Worm (Caenorhabditis elegans) whole organism, young adult: Measurements from ENCODE around the gene F36H5.4.
A peak's percentile ranks its signal among the peaks of the same experiment; 100 is the strongest.

Experiments
- C06A6.2 ChIP-seq: fragments of 200-800 bp; sonication (Bioruptor generic); conservative IDR thresholded peaks from 2 replicates; pipeline ENCODE4 v1.3.6; 2022; ENCODE audit warnings: missing genetic modification characterization, missing compliant biosample characterization
- F57C9.4 ChIP-seq: sonication (generic microtip); optimal IDR thresholded peaks from 2 replicates; lab custom pipeline; 2017; ENCODE audit warnings: mild to moderate bottlenecking, missing genetic modification characterization, missing compliant biosample characterization
- Y53F4B.3 ChIP-seq: fragments of 200-800 bp; sonication (Bioruptor generic); IDR thresholded peaks from 2 replicates; pipeline ENCODE4 v1.3.6; 2022; ENCODE audit warnings: missing genetic modification reagents, missing genetic modification characterization, missing compliant biosample characterization
- Y53G8AR.9 ChIP-seq: fragments of 200-800 bp; sonication (Bioruptor generic); conservative IDR thresholded peaks from 2 replicates; pipeline ENCODE4 v1.3.6; 2022; ENCODE audit warnings: missing genetic modification reagents, missing genetic modification characterization, missing compliant biosample characterization
- Y67H2A.10 ChIP-seq: fragments of 200-800 bp; sonication (Bioruptor generic); conservative IDR thresholded peaks from 2 replicates; pipeline ENCODE4 v1.3.6; 2022; ENCODE audit warnings: missing genetic modification reagents, missing genetic modification characterization, missing compliant biosample characterization
- ama-1 ChIP-seq, 3 experiments: fragments of 150-350 bp in 1 of 3; sonication (generic microtip) in 2 of 3; optimal IDR thresholded peaks; 2 replicates each; lab custom pipeline; 2014 to 2018; ENCODE audit warnings: missing biosample characterization in 2 of 3, missing genetic modification characterization in 2 of 3, missing genetic modification reagents in 2 of 3
- aptf-2 ChIP-seq: fragments of 200-800 bp; sonication (Bioruptor generic); conservative IDR thresholded peaks from 2 replicates; pipeline ENCODE4 v1.3.6; 2022; ENCODE audit warnings: missing genetic modification reagents, missing genetic modification characterization, missing compliant biosample characterization
- bed-2 ChIP-seq: fragments of 200-800 bp; sonication (Bioruptor generic); IDR thresholded peaks from 2 replicates; pipeline ENCODE4 v1.3.6; 2022; ENCODE audit warnings: missing genetic modification reagents, missing genetic modification characterization, missing compliant biosample characterization
- ccch-3 ChIP-seq: fragments of 200-800 bp; sonication (Bioruptor generic); optimal IDR thresholded peaks from 2 replicates; lab custom pipeline; 2018; ENCODE audit warnings: mild to moderate bottlenecking, missing genetic modification characterization, missing compliant biosample characterization
- cebp-1 ChIP-seq, 2 experiments: fragments of 200-800 bp in 1 of 2; sonication (Bioruptor generic) in 1 of 2; sonication (generic microtip) in 1 of 2; IDR thresholded peaks in 1 of 2; optimal IDR thresholded peaks in 1 of 2; 2 replicates each; pipeline versions ENCODE4 v1.3.6 to Lab custom; 2017 to 2022; ENCODE audit warnings: missing compliant biosample characterization in 2 of 2, missing genetic modification characterization in 2 of 2, mild to moderate bottlenecking in 1 of 2, missing genetic modification reagents in 1 of 2, moderate library complexity in 1 of 2
- ceh-100 ChIP-seq: fragments of 200-800 bp; sonication (Bioruptor generic); IDR thresholded peaks from 2 replicates; pipeline ENCODE4 v1.3.6; 2022; ENCODE audit warnings: missing genetic modification reagents, missing genetic modification characterization, missing compliant biosample characterization
- ceh-40 ChIP-seq: fragments of 200-800 bp; sonication (Bioruptor generic); IDR thresholded peaks from 2 replicates; pipeline ENCODE4 v1.3.6; 2022; ENCODE audit warnings: missing genetic modification characterization, missing compliant biosample characterization
- ceh-79 ChIP-seq: sonication (generic microtip); optimal IDR thresholded peaks from 2 replicates; lab custom pipeline; 2017; ENCODE audit warnings: mild to moderate bottlenecking, missing genetic modification characterization, missing compliant biosample characterization
- die-1 ChIP-seq: sonication (generic microtip); optimal IDR thresholded peaks from 2 replicates; lab custom pipeline; 2016; ENCODE audit warnings: missing genotype, mild to moderate bottlenecking, missing genetic modification characterization, missing compliant biosample characterization
- dpff-1 ChIP-seq: sonication (generic microtip); optimal IDR thresholded peaks from 2 replicates; lab custom pipeline; 2017; ENCODE audit warnings: mild to moderate bottlenecking, missing genetic modification characterization, missing compliant biosample characterization
- egl-18 ChIP-seq: fragments of 200-800 bp; sonication (Bioruptor generic); IDR thresholded peaks from 2 replicates; pipeline ENCODE4 v1.3.6; 2022; ENCODE audit warnings: missing genetic modification reagents, missing genetic modification characterization, missing compliant biosample characterization
- egrh-3 ChIP-seq: fragments of 200-800 bp; sonication (Bioruptor generic); IDR thresholded peaks from 2 replicates; pipeline ENCODE4 v1.3.6; 2022; ENCODE audit warnings: missing genetic modification reagents, missing genetic modification characterization, missing compliant biosample characterization
- ekl-4 ChIP-seq: fragments of 200-800 bp; sonication (Bioruptor generic); IDR thresholded peaks from 2 replicates; pipeline ENCODE4 v1.3.6; 2022; ENCODE audit warnings: missing genetic modification reagents, missing genetic modification characterization, missing compliant biosample characterization
- gei-17 ChIP-seq: fragments of 200-800 bp; sonication (Bioruptor generic); optimal IDR thresholded peaks from 2 replicates; lab custom pipeline; 2018; ENCODE audit warnings: mild to moderate bottlenecking, missing genetic modification characterization, missing compliant biosample characterization
- him-1 ChIP-seq: sonication (generic microtip); optimal IDR thresholded peaks from 2 replicates; lab custom pipeline; 2016; ENCODE audit warnings: missing genotype, missing genetic modification reagents, missing genetic modification characterization, missing compliant biosample characterization
- hlh-12 ChIP-seq: sonication (generic microtip); optimal IDR thresholded peaks from 2 replicates; lab custom pipeline; 2016; ENCODE audit warnings: missing genetic modification characterization, missing compliant biosample characterization
- hlh-26 ChIP-seq: fragments of 200-800 bp; sonication (Bioruptor generic); conservative IDR thresholded peaks from 2 replicates; pipeline ENCODE4 v1.3.6; 2022; ENCODE audit warnings: missing genetic modification reagents, missing genetic modification characterization, missing compliant biosample characterization
- hmg-1.2 ChIP-seq: fragments of 200-800 bp; sonication (Bioruptor generic); IDR thresholded peaks from 2 replicates; pipeline ENCODE4 v1.3.6; 2022; ENCODE audit warnings: missing genetic modification reagents, missing genetic modification characterization, missing compliant biosample characterization
- hsf-1 ChIP-seq: fragments of 200-800 bp; sonication (Bioruptor generic); IDR thresholded peaks from 2 replicates; pipeline ENCODE4 v1.3.6; 2022; ENCODE audit warnings: missing genetic modification reagents, missing genetic modification characterization, missing compliant biosample characterization
- lag-1 ChIP-seq: fragments of 200-800 bp; sonication (Bioruptor generic); IDR thresholded peaks from 2 replicates; pipeline ENCODE4 v1.3.6; 2022; ENCODE audit warnings: missing genetic modification reagents, missing genetic modification characterization, missing compliant biosample characterization
- lin-35 ChIP-seq, 3 experiments: fragments of 150-350 bp in 2 of 3; sonication (generic microtip) in 1 of 3; optimal IDR thresholded peaks; 2 replicates each; lab custom pipeline; 2014 to 2018; ENCODE audit warnings: missing biosample characterization in 3 of 3, missing genetic modification characterization in 3 of 3, missing genetic modification reagents in 3 of 3
- lir-1 ChIP-seq: fragments of 200-800 bp; sonication (Bioruptor generic); conservative IDR thresholded peaks from 2 replicates; pipeline ENCODE4 v1.3.6; 2022; ENCODE audit warnings: missing genetic modification reagents, missing genetic modification characterization, missing compliant biosample characterization
- madf-8 ChIP-seq: fragments of 200-800 bp; sonication (Bioruptor generic); conservative IDR thresholded peaks from 2 replicates; pipeline ENCODE4 v1.3.6; 2022; ENCODE audit warnings: missing genetic modification reagents, missing genetic modification characterization, missing compliant biosample characterization
- mxl-1 ChIP-seq: sonication (generic microtip); optimal IDR thresholded peaks from 2 replicates; lab custom pipeline; 2016; ENCODE audit warnings: missing genetic modification characterization, missing compliant biosample characterization
- nhr-179 ChIP-seq: sonication (generic microtip); optimal IDR thresholded peaks from 2 replicates; lab custom pipeline; 2016; ENCODE audit warnings: mild to moderate bottlenecking, missing genetic modification characterization, missing compliant biosample characterization
- nhr-90 ChIP-seq: sonication (generic microtip); optimal IDR thresholded peaks from 2 replicates; lab custom pipeline; 2016; ENCODE audit warnings: missing genotype, mild to moderate bottlenecking, missing genetic modification characterization, missing compliant biosample characterization
- pbrm-1 ChIP-seq: fragments of 200-800 bp; sonication (Bioruptor generic); IDR thresholded peaks from 2 replicates; pipeline ENCODE4 v1.3.6; 2022; ENCODE audit warnings: missing genetic modification reagents, missing genetic modification characterization, missing compliant biosample characterization
- pha-4 ChIP-seq: fragments of 150-350 bp; sonication (generic microtip); optimal IDR thresholded peaks from 2 replicates; lab custom pipeline; 2014; ENCODE audit warnings: missing biosample characterization, missing genetic modification reagents, missing genetic modification characterization
- rec-8 ChIP-seq, 2 experiments: sonication (generic microtip); optimal IDR thresholded peaks; 2 replicates each; lab custom pipeline; 2016; ENCODE audit warnings: mild to moderate bottlenecking in 2 of 2, missing genetic modification characterization in 2 of 2, missing genetic modification reagents in 2 of 2, missing genotype in 2 of 2, missing biosample characterization in 1 of 2, missing compliant biosample characterization in 1 of 2, moderate library complexity in 1 of 2
- snpc-1.1 ChIP-seq: sonication (generic microtip); optimal IDR thresholded peaks from 2 replicates; lab custom pipeline; 2017; ENCODE audit warnings: missing genetic modification characterization, mild to moderate bottlenecking, missing compliant biosample characterization, antibody characterized with exemption, moderate library complexity, missing genotype, missing genetic modification reagents; ENCODE audit not compliant: insufficient read depth
- snpc-3.4 ChIP-seq: sonication (generic microtip); optimal IDR thresholded peaks from 2 replicates; lab custom pipeline; 2017; ENCODE audit warnings: missing genetic modification characterization, mild to moderate bottlenecking, missing compliant biosample characterization, antibody characterized with exemption, moderate library complexity, missing genotype, missing genetic modification reagents
- somi-1 ChIP-seq: fragments of 200-800 bp; sonication (Bioruptor generic); optimal IDR thresholded peaks from 2 replicates; lab custom pipeline; 2018; ENCODE audit warnings: mild to moderate bottlenecking, missing genetic modification characterization, missing compliant biosample characterization
- tbp1 ChIP-seq: fragments of 200-800 bp; sonication (Bioruptor generic); optimal IDR thresholded peaks from 2 replicates; lab custom pipeline; 2018; ENCODE audit warnings: mild to moderate bottlenecking, missing genetic modification characterization, missing compliant biosample characterization
- tlf-1 ChIP-seq: fragments of 200-800 bp; sonication (Bioruptor generic); optimal IDR thresholded peaks from 2 replicates; lab custom pipeline; 2018; ENCODE audit warnings: mild to moderate bottlenecking, missing genetic modification characterization, missing compliant biosample characterization
- xnd-1 ChIP-seq: sonication (generic microtip); optimal IDR thresholded peaks from 2 replicates; lab custom pipeline; 2016; ENCODE audit warnings: missing genotype, missing genetic modification reagents, missing genetic modification characterization, missing compliant biosample characterization
- zfh-2 ChIP-seq: fragments of 200-800 bp; sonication (Bioruptor generic); conservative IDR thresholded peaks from 2 replicates; pipeline ENCODE4 v1.3.6; 2022; ENCODE audit warnings: missing genetic modification reagents, missing genetic modification characterization, missing compliant biosample characterization
- zim-3 ChIP-seq: sonication (generic microtip); optimal IDR thresholded peaks from 2 replicates; lab custom pipeline; 2017; ENCODE audit warnings: mild to moderate bottlenecking, missing genetic modification characterization, moderate library complexity, missing compliant biosample characterization
- ztf-18 ChIP-seq: sonication (generic microtip); optimal IDR thresholded peaks from 2 replicates; lab custom pipeline; 2016; ENCODE audit warnings: missing genotype, mild to moderate bottlenecking, missing genetic modification characterization, missing compliant biosample characterization
- ztf-25 ChIP-seq: fragments of 200-800 bp; sonication (Bioruptor generic); IDR thresholded peaks from 2 replicates; pipeline ENCODE4 v1.3.6; 2022; ENCODE audit warnings: missing genetic modification reagents, missing genetic modification characterization, missing compliant biosample characterization

F36H5.4 gene

ce11 chrII:1731932-1732331 lies 29.7 kb upstream of the F36H5.4 start, which contains the start of gene ceh-82 (continued):
- TF ChIP-seq nhr-179 (tag; lab: Kevin White, UChicago), result no peak

- TF ChIP-seq him-1 (tag; lab: Kevin White, UChicago) (no peak), Y53G8AR.9 (GFP tag; lab: Robert Waterston, UW) (no peak), zim-3 (no peak), hlh-12 (tag; lab: Kevin White, UChicago) (no peak), ceh-40 (GFP tag; lab: Robert Waterston, UW) (no peak), gei-17 (no peak), nhr-90 (no peak), tbp1 (GFP tag; lab: Kevin White, UChicago) (no peak), Y67H2A.10 (GFP tag; lab: Robert Waterston, UW) (no peak), tlf-1 (GFP tag; lab: Kevin White, UChicago) (no peak), somi-1 (GFP tag; lab: Kevin White, UChicago) (no peak)
These were observed 26.5 kb upstream of the F36H5.4 start for ce11 chrII:1735145-1735544.

- TF ChIP-seq pbrm-1 (GFP tag; lab: Robert Waterston, UW) (0 out of 2 replicates have a peak, but pooled peaks have one; percentile 25), Y53F4B.3 (GFP tag; lab: Robert Waterston, UW) (no peak), egl-18 (no peak), lin-35 (GFP tag; optimal IDR thresholded peaks at IDR 0.05; lab: Kevin White, UChicago) (no peak), zfh-2 (GFP tag; lab: Robert Waterston, UW) (no peak), ztf-18 (tag; lab: Kevin White, UChicago) (no peak), die-1 (tag; lab: Kevin White, UChicago) (no peak), xnd-1 (no peak), ztf-25 (GFP tag; lab: Robert Waterston, UW) (no peak), cebp-1 (GFP tag; IDR thresholded peaks at IDR 0.05; lab: Robert Waterston, UW) (no peak), cebp-1 (tag; optimal IDR thresholded peaks at IDR 0.05; lab: Kevin White, UChicago) (no peak), bed-2 (GFP tag; lab: Robert Waterston, UW) (no peak), aptf-2 (GFP tag; lab: Robert Waterston, UW) (0 out of 2 replicates have a peak, but pooled peaks have one; percentile 52), hmg-1.2 (peak; percentile 92), ceh-100 (no peak), rec-8 (tag; optimal IDR thresholded peaks at IDR 0.05; lab: Kevin White, UChicago) (no peak)
- TF ChIP-seq, all 124 proteins: peak for 3
These were observed 25.3 kb upstream of the F36H5.4 start, which contains the start of gene ceh-83 for ce11 chrII:1736353-1736752. Gene ceh-83, minus strand, starts transcription at chrII:1736533.

ce11 chrII:1738844-1739243 lies 22.8 kb upstream of the F36H5.4 start, which contains the start of the genes irld-9 and irld-33:
Gene irld-9, minus strand, starts transcription at chrII:1738944.
Gene irld-33, plus strand, starts transcription at chrII:1739052.
- TF ChIP-seq F57C9.4 (tag; lab: Kevin White, UChicago) (no peak), egl-18 (no peak), C06A6.2 (GFP tag; lab: Robert Waterston, UW) (no peak), lir-1 (no peak), pha-4 (tag; lab: Kevin White, UChicago) (no peak), hlh-12 (tag; lab: Kevin White, UChicago) (no peak), hlh-26 (GFP tag; lab: Robert Waterston, UW) (no peak), ccch-3 (no peak), ceh-79 (tag; lab: Kevin White, UChicago) (no peak), ekl-4 (no peak), dpff-1 (tag; lab: Kevin White, UChicago) (no peak), egrh-3 (GFP tag; lab: Robert Waterston, UW) (no peak), snpc-3.4 (tag; lab: Kevin White, UChicago) (no peak), hsf-1 (GFP tag; lab: Robert Waterston, UW) (no peak), madf-8 (GFP tag; lab: Robert Waterston, UW) (no peak), lag-1 (GFP tag; lab: Robert Waterston, UW) (no peak), mxl-1 (tag; lab: Kevin White, UChicago) (no peak), zim-3 (no peak), ama-1 (optimal IDR thresholded peaks at IDR 0.05; lab: Kevin White, UChicago) (no peak), ama-1 (GFP tag; optimal IDR thresholded peaks at IDR 0.05; lab: Kevin White, UChicago) (no peak), snpc-1.1 (no peak)
